Fruit fly (Drosophila melanogaster) whole organism, embryonic: ENCODE data around the gene E2f2.
A peak's percentile ranks its signal among the peaks of the same experiment; 100 is the strongest.

ENCODE experiments used
- CG10147 ChIP-seq: fragments of 200-800 bp; sonication (Bioruptor generic); optimal IDR thresholded peaks from 2 replicates; lab custom pipeline; 2019; ENCODE audit warnings: missing biosample characterization, mild to moderate bottlenecking, missing genetic modification characterization, moderate library complexity
- CG1024 ChIP-seq: fragments of 200-800 bp; sonication (Bioruptor generic); IDR thresholded peaks from 2 replicates; pipeline ENCODE4 v1.3.6; 2022; ENCODE audit warnings: missing biosample characterization, missing genetic modification characterization
- CG10462 ChIP-seq: fragments of 200-800 bp; sonication (Bioruptor generic); optimal IDR thresholded peaks from 2 replicates; lab custom pipeline; 2016; ENCODE audit warnings: missing biosample characterization, missing genetic modification characterization
- CG11247 ChIP-seq: fragments of 200-800 bp; sonication (Bioruptor generic); IDR thresholded peaks from 2 replicates; pipeline ENCODE4 v1.3.6; 2022; ENCODE audit warnings: missing biosample characterization, missing genetic modification characterization
- CG11456 ChIP-seq: fragments of 200-800 bp; sonication (Bioruptor generic); IDR thresholded peaks from 3 replicates; pipeline ENCODE4 v1.3.6; 2022; ENCODE audit warnings: missing biosample characterization, missing genetic modification characterization
- CG1529 ChIP-seq: fragments of 200-800 bp; sonication (Bioruptor generic); optimal IDR thresholded peaks from 3 replicates; lab custom pipeline; 2018; ENCODE audit warnings: missing biosample characterization, missing genetic modification characterization
- CG1603 ChIP-seq: fragments of 200-800 bp; sonication (Bioruptor generic); optimal IDR thresholded peaks from 2 replicates; lab custom pipeline; 2019; ENCODE audit warnings: missing biosample characterization, mild to moderate bottlenecking, missing genetic modification characterization, moderate library complexity
- CG16813 ChIP-seq: fragments of 200-800 bp; sonication (Bioruptor generic); IDR thresholded peaks from 3 replicates; pipeline ENCODE4 v1.3.6; 2022; ENCODE audit warnings: missing biosample characterization, missing genetic modification characterization; ENCODE audit not compliant: partially characterized antibody
- CG17186 ChIP-seq: fragments of 200-800 bp; sonication (Bioruptor generic); optimal IDR thresholded peaks from 3 replicates; lab custom pipeline; 2017; ENCODE audit warnings: missing biosample characterization, missing genetic modification reagents, missing genetic modification characterization
- CG17385 ChIP-seq: fragments of 200-800 bp; sonication (Bioruptor generic); optimal IDR thresholded peaks from 3 replicates; lab custom pipeline; 2018; ENCODE audit warnings: missing biosample characterization, mild to moderate bottlenecking, missing genetic modification characterization
- CG18764 ChIP-seq: fragments of 200-800 bp; sonication (Bioruptor generic); optimal IDR thresholded peaks from 3 replicates; lab custom pipeline; 2016; ENCODE audit warnings: missing biosample characterization, missing genetic modification characterization
- CG2678 ChIP-seq: fragments of 200-800 bp; sonication (Bioruptor generic); optimal IDR thresholded peaks from 3 replicates; lab custom pipeline; 2019; ENCODE audit warnings: missing biosample characterization, mild to moderate bottlenecking, missing genetic modification characterization, moderate library complexity
- CG30403 ChIP-seq: fragments of 200-800 bp; sonication (Bioruptor generic); optimal IDR thresholded peaks from 3 replicates; lab custom pipeline; 2016; ENCODE audit warnings: missing biosample characterization, missing genetic modification characterization
- CG32772 ChIP-seq: fragments of 200-800 bp; sonication (Bioruptor generic); IDR thresholded peaks from 2 replicates; pipeline ENCODE4 v1.3.6; 2022; ENCODE audit warnings: missing biosample characterization, missing genetic modification characterization
- CG43689 ChIP-seq: fragments of 200-800 bp; sonication (Bioruptor generic); IDR thresholded peaks from 2 replicates; pipeline ENCODE4 v1.3.6; 2022; ENCODE audit warnings: missing biosample characterization, missing genetic modification characterization
- CG7963 ChIP-seq: fragments of 200-800 bp; sonication (Bioruptor generic); IDR thresholded peaks from 3 replicates; pipeline ENCODE4 v1.3.6; 2022; ENCODE audit warnings: missing biosample characterization, missing genetic modification characterization; ENCODE audit not compliant: partially characterized antibody
- CG8290 ChIP-seq, 3 experiments: fragments of 200-800 bp; sonication (Bioruptor generic); optimal IDR thresholded peaks; 2 replicates each; lab custom pipeline; 2016 to 2019; ENCODE audit warnings: missing biosample characterization in 3 of 3, missing genetic modification characterization in 3 of 3, mild to moderate bottlenecking in 2 of 3, moderate library complexity in 1 of 3
- CG8924 ChIP-seq: fragments of 200-800 bp; optimal IDR thresholded peaks from 3 replicates; lab custom pipeline; 2019; ENCODE audit warnings: missing biosample characterization, mild to moderate bottlenecking, missing genetic modification characterization, moderate library complexity
- CG9609 ChIP-seq: fragments of 200-800 bp; sonication (Bioruptor generic); optimal IDR thresholded peaks from 3 replicates; lab custom pipeline; 2016; ENCODE audit warnings: missing biosample characterization, missing genetic modification characterization
- CG9932 ChIP-seq: fragments of 200-800 bp; sonication (Bioruptor generic); IDR thresholded peaks from 2 replicates; pipeline ENCODE4 v1.3.6; 2022; ENCODE audit warnings: missing biosample characterization, missing genetic modification characterization
- D19A ChIP-seq: fragments of 200-800 bp; optimal IDR thresholded peaks from 3 replicates; lab custom pipeline; 2019; ENCODE audit warnings: missing biosample characterization, mild to moderate bottlenecking, missing genetic modification characterization, moderate library complexity
- D19B ChIP-seq: fragments of 200-800 bp; sonication (Bioruptor generic); optimal IDR thresholded peaks from 2 replicates; lab custom pipeline; 2017; ENCODE audit warnings: missing biosample characterization, mild to moderate bottlenecking, missing genetic modification characterization
- Drgx ChIP-seq: fragments of 200-800 bp; sonication (Bioruptor generic); IDR thresholded peaks from 2 replicates; pipeline ENCODE4 v1.3.6; 2022; ENCODE audit warnings: missing biosample characterization, missing genetic modification characterization
- E2f1 ChIP-seq: fragments of 200-800 bp; sonication (Bioruptor generic); IDR thresholded peaks from 2 replicates; pipeline ENCODE4 v1.3.6; 2022; ENCODE audit warnings: missing biosample characterization, missing genetic modification characterization
- H15 ChIP-seq: fragments of 200-800 bp; sonication (Bioruptor generic); IDR thresholded peaks from 3 replicates; pipeline ENCODE4 v1.3.6; 2022; ENCODE audit warnings: missing biosample characterization, missing genetic modification characterization
- Hmr ChIP-seq: fragments of 200-800 bp; sonication (Bioruptor generic); optimal IDR thresholded peaks from 3 replicates; lab custom pipeline; 2017; ENCODE audit warnings: mild to moderate bottlenecking, missing biosample characterization, missing genetic modification reagents, missing genetic modification characterization
- Kr ChIP-seq: fragments of 200-800 bp; sonication (Bioruptor generic); optimal IDR thresholded peaks from 2 replicates; lab custom pipeline; 2017; ENCODE audit warnings: missing biosample characterization, mild to moderate bottlenecking, missing genetic modification characterization
- NFAT ChIP-seq: fragments of 200-800 bp; sonication (Bioruptor generic); IDR thresholded peaks from 2 replicates; pipeline ENCODE4 v1.3.6; 2022; ENCODE audit warnings: missing biosample characterization, missing genetic modification characterization
- Neu2 ChIP-seq: fragments of 200-800 bp; sonication (Bioruptor generic); optimal IDR thresholded peaks from 3 replicates; lab custom pipeline; 2016; ENCODE audit warnings: missing biosample characterization, missing genetic modification characterization, borderline replicate concordance
- Nf-YB ChIP-seq: fragments of 200-800 bp; sonication (Bioruptor generic); optimal IDR thresholded peaks from 3 replicates; lab custom pipeline; 2019; ENCODE audit warnings: missing biosample characterization, mild to moderate bottlenecking, missing genetic modification characterization, moderate library complexity
- Nf-YC ChIP-seq: fragments of 200-800 bp; optimal IDR thresholded peaks from 3 replicates; lab custom pipeline; 2019; ENCODE audit warnings: missing biosample characterization, mild to moderate bottlenecking, missing genetic modification characterization, moderate library complexity
- Optix ChIP-seq: fragments of 200-800 bp; sonication (Bioruptor generic); IDR thresholded peaks from 3 replicates; pipeline ENCODE4 v1.3.6; 2022; ENCODE audit warnings: missing biosample characterization, missing genetic modification characterization
- Pdp1 ChIP-seq, 2 experiments: fragments of 200-800 bp; sonication (Bioruptor generic); optimal IDR thresholded peaks; 3 replicates each; lab custom pipeline; 2016; ENCODE audit warnings: missing biosample characterization in 2 of 2, missing genetic modification characterization in 2 of 2, mild to moderate bottlenecking in 1 of 2, moderate library complexity in 1 of 2
- Poxn ChIP-seq: fragments of 200-800 bp; sonication (Bioruptor generic); IDR thresholded peaks from 2 replicates; pipeline ENCODE4 v1.3.6; 2022; ENCODE audit warnings: missing biosample characterization, missing genetic modification characterization
- Side ChIP-seq: fragments of 200-800 bp; sonication (Bioruptor generic); optimal IDR thresholded peaks from 2 replicates; lab custom pipeline; 2016; ENCODE audit warnings: missing biosample characterization, missing genetic modification characterization
- Sry-β ChIP-seq: fragments of 200-800 bp; sonication (Bioruptor generic); optimal IDR thresholded peaks from 2 replicates; lab custom pipeline; 2018; ENCODE audit warnings: missing biosample characterization, mild to moderate bottlenecking, missing genetic modification characterization, moderate library complexity
- Sry-δ ChIP-seq: fragments of 200-800 bp; sonication (Bioruptor generic); optimal IDR thresholded peaks from 2 replicates; lab custom pipeline; 2016; ENCODE audit warnings: missing biosample characterization, missing genetic modification characterization
- dpn ChIP-seq, 2 experiments: fragments of 200-800 bp; sonication (Bioruptor generic); optimal IDR thresholded peaks; 3 replicates each; lab custom pipeline; 2016; ENCODE audit warnings: missing biosample characterization in 2 of 2, missing genetic modification characterization in 2 of 2
- exex ChIP-seq: fragments of 200-800 bp; sonication (Bioruptor generic); optimal IDR thresholded peaks from 4 replicates; lab custom pipeline; 2018; ENCODE audit warnings: missing biosample characterization, mild to moderate bottlenecking, missing genetic modification characterization, moderate library complexity
- fd3F ChIP-seq: fragments of 200-800 bp; sonication (Bioruptor generic); optimal IDR thresholded peaks from 2 replicates; lab custom pipeline; 2018; ENCODE audit warnings: missing biosample characterization, mild to moderate bottlenecking, missing genetic modification characterization, moderate library complexity
- grau ChIP-seq: fragments of 200-800 bp; optimal IDR thresholded peaks from 3 replicates; lab custom pipeline; 2019; ENCODE audit warnings: missing biosample characterization, mild to moderate bottlenecking, missing genetic modification characterization, moderate library complexity
- gsb ChIP-seq: fragments of 200-800 bp; sonication (Bioruptor generic); IDR thresholded peaks from 2 replicates; pipeline ENCODE4 v1.3.6; 2022; ENCODE audit warnings: missing biosample characterization, missing genetic modification characterization
- insv ChIP-seq, 2 experiments: fragments of 200-800 bp; sonication (Bioruptor generic); optimal IDR thresholded peaks; 3 replicates each; lab custom pipeline; 2016 to 2018; ENCODE audit warnings: missing biosample characterization in 2 of 2, missing genetic modification characterization in 2 of 2
- jumu ChIP-seq: fragments of 200-800 bp; sonication (Bioruptor generic); optimal IDR thresholded peaks from 3 replicates; lab custom pipeline; 2016; ENCODE audit warnings: missing biosample characterization, missing genetic modification characterization
- mam ChIP-seq: fragments of 200-800 bp; sonication (Bioruptor generic); optimal IDR thresholded peaks from 3 replicates; lab custom pipeline; 2016; ENCODE audit warnings: missing biosample characterization, missing genetic modification characterization
- pan ChIP-seq, 4 experiments: fragments of >200 bp in 3 of 4; fragments of 200-800 bp in 1 of 4; sonication (Bioruptor generic) in 1 of 4; optimal IDR thresholded peaks in 3 of 4; IDR thresholded peaks in 1 of 4; 2 replicates each; pipeline versions ENCODE4 v1.3.6 to Lab custom; 2017 to 2022; ENCODE audit warnings: missing biosample characterization in 2 of 4, missing genetic modification characterization in 2 of 4, mixed read lengths in 1 of 4
- phol ChIP-seq: fragments of 200-800 bp; sonication (Bioruptor generic); optimal IDR thresholded peaks from 3 replicates; lab custom pipeline; 2018; ENCODE audit warnings: missing biosample characterization, mild to moderate bottlenecking, missing genetic modification characterization, moderate library complexity
- rib ChIP-seq: fragments of 200-800 bp; sonication (Bioruptor generic); IDR thresholded peaks from 2 replicates; pipeline ENCODE4 v1.3.6; 2022; ENCODE audit warnings: missing biosample characterization, missing genetic modification characterization
- wor ChIP-seq: fragments of 200-800 bp; sonication (Bioruptor generic); IDR thresholded peaks from 2 replicates; pipeline ENCODE4 v1.3.6; 2022; ENCODE audit warnings: missing biosample characterization, missing genetic modification characterization
- zfh2 ChIP-seq: fragments of 200-800 bp; sonication (Bioruptor generic); optimal IDR thresholded peaks from 2 replicates; lab custom pipeline; 2016; ENCODE audit warnings: missing biosample characterization, missing genetic modification characterization

E2f2 gene

dm6 chr2L:21162875-21163274 is 6.3 kb upstream of the E2f2 start, which contains the start of gene Nbr (continued):
- TF ChIP-seq CG43689 (GFP tag; lab: Robert Waterston, UW) (no peak), Sry-δ (GFP tag; lab: Kevin White, UChicago) (peak; percentile 58), jumu (GFP tag; lab: Kevin White, UChicago) (no peak), CG9609 (no peak), pan (optimal IDR thresholded peaks at IDR 0.05; lab: Kevin White, UChicago) (no peak), pan (GFP tag; optimal IDR thresholded peaks at IDR 0.05 in 1 of 2, IDR thresholded peaks at IDR 0.05 in 1 of 2) (no peak), Kr (GFP tag; lab: Kevin White, UChicago) (no peak), CG8924 (tag; lab: Kevin White, UChicago) (no peak), CG8290 (GFP tag; optimal IDR thresholded peaks at IDR 0.05; lab: Kevin White, UChicago) (no peak), CG8290 (tag; optimal IDR thresholded peaks at IDR 0.05; lab: Kevin White, UChicago) (peak in 1 of 2 experiments; percentile 29), Side (GFP tag; lab: Kevin White, UChicago) (no peak), Optix (GFP tag; lab: Robert Waterston, UW) (no peak), grau (tag; lab: Kevin White, UChicago) (no peak), E2f1 (GFP tag; lab: Robert Waterston, UW) (no peak), zfh2 (no peak), phol (no peak), CG18764 (no peak), H15 (no peak), CG10147 (GFP tag; lab: Kevin White, UChicago) (no peak), mam (GFP tag; lab: Kevin White, UChicago) (no peak), CG1024 (GFP tag; lab: Robert Waterston, UW) (no peak), exex (tag; lab: Kevin White, UChicago) (no peak), CG32772 (GFP tag; lab: Robert Waterston, UW) (no peak), Drgx (GFP tag; lab: Robert Waterston, UW) (no peak), insv (GFP tag; optimal IDR thresholded peaks at IDR 0.05; lab: Kevin White, UChicago) (peak in 1 of 2 experiments; percentile 15), CG9932 (GFP tag; lab: Robert Waterston, UW) (peak; percentile 51), CG11247 (peak; percentile 36; the same call in 1 of the 2 replicates), CG2678 (tag; lab: Kevin White, UChicago) (no peak), Pdp1 (GFP tag; optimal IDR thresholded peaks at IDR 0.05; lab: Kevin White, UChicago) (no peak), CG10462 (GFP tag; lab: Kevin White, UChicago) (no peak), CG1603 (no peak), CG7963 (GFP tag; lab: Robert Waterston, UW) (no peak), dpn (GFP tag; optimal IDR thresholded peaks at IDR 0.05; lab: Kevin White, UChicago) (no peak), CG17385 (GFP tag; lab: Kevin White, UChicago) (no peak), CG16813 (peak; percentile 54; the same call in 2 of the 3 replicates), NFAT (peak; percentile 44; the same call in 1 of the 2 replicates), fd3F (GFP tag; lab: Kevin White, UChicago) (no peak), Neu2 (no peak), rib (GFP tag; lab: Robert Waterston, UW) (no peak), Nf-YB (GFP tag; lab: Kevin White, UChicago) (no peak), CG30403 (GFP tag; lab: Kevin White, UChicago) (no peak), D19B (GFP tag; lab: Kevin White, UChicago) (no peak), CG17186 (no peak), D19A (tag; lab: Kevin White, UChicago) (no peak), Sry-β (no peak), Hmr (GFP tag; lab: Kevin White, UChicago) (no peak), gsb (no peak), CG11456 (GFP tag; lab: Robert Waterston, UW) (peak; percentile 16; the same call in 1 of the 3 replicates), wor (no peak), Poxn (GFP tag; lab: Robert Waterston, UW) (no peak), Nf-YC (tag; lab: Kevin White, UChicago) (no peak), CG1529 (GFP tag; lab: Kevin White, UChicago) (no peak)
